Worm (Caenorhabditis elegans) whole organism, mixed stage, embryonic: ENCODE measurements around the gene timp-1.

Experiments
- M03D4.4 ChIP-seq: sonication (generic microtip); optimal IDR thresholded peaks from 2 replicates; lab custom pipeline; 2017; ENCODE audit warnings: mild to moderate bottlenecking, missing genetic modification characterization, missing compliant biosample characterization
- bed-3 ChIP-seq: fragments of 200-800 bp; sonication (Bioruptor generic); optimal IDR thresholded peaks from 3 replicates; lab custom pipeline; 2018; ENCODE audit warnings: mild to moderate bottlenecking, missing genetic modification characterization, moderate library complexity, missing compliant biosample characterization
- ceh-39 ChIP-seq: fragments of 150-350 bp; optimal IDR thresholded peaks from 2 replicates; lab custom pipeline; 2014; ENCODE audit warnings: missing biosample characterization, missing genetic modification characterization
- ceh-43 ChIP-seq: fragments of 200-800 bp; sonication (Bioruptor generic); optimal IDR thresholded peaks from 2 replicates; lab custom pipeline; 2018; ENCODE audit warnings: mild to moderate bottlenecking, missing genetic modification characterization, moderate library complexity, missing compliant biosample characterization
- ceh-83 ChIP-seq: fragments of 200-800 bp; sonication (Bioruptor generic); optimal IDR thresholded peaks from 2 replicates; lab custom pipeline; 2018; ENCODE audit warnings: mild to moderate bottlenecking, missing genetic modification characterization, missing compliant biosample characterization
- ces-1 ChIP-seq: fragments of 150-350 bp; optimal IDR thresholded peaks from 2 replicates; lab custom pipeline; 2014; ENCODE audit warnings: missing biosample characterization, missing genetic modification reagents, missing genetic modification characterization
- cnd-1 ChIP-seq: fragments of 200-800 bp; sonication (Bioruptor generic); optimal IDR thresholded peaks from 2 replicates; lab custom pipeline; 2018; ENCODE audit warnings: mild to moderate bottlenecking, missing genetic modification characterization, missing compliant biosample characterization
- drap-1 ChIP-seq: fragments of 200-800 bp; sonication (Bioruptor generic); optimal IDR thresholded peaks from 3 replicates; lab custom pipeline; 2018; ENCODE audit warnings: mild to moderate bottlenecking, missing genetic modification characterization, missing compliant biosample characterization
- elt-3 ChIP-seq: fragments of 150-350 bp; optimal IDR thresholded peaks from 2 replicates; lab custom pipeline; 2014; ENCODE audit warnings: missing biosample characterization, missing genetic modification characterization
- hlh-1 ChIP-seq: fragments of 150-350 bp; optimal IDR thresholded peaks from 2 replicates; lab custom pipeline; 2014; ENCODE audit warnings: missing biosample characterization, missing genetic modification reagents, missing genetic modification characterization
- lin-13 ChIP-seq: fragments of 150-350 bp; optimal IDR thresholded peaks from 2 replicates; lab custom pipeline; 2014; ENCODE audit warnings: missing biosample characterization, missing genetic modification characterization
- lin-32 ChIP-seq: fragments of 200-800 bp; sonication (Bioruptor generic); optimal IDR thresholded peaks from 2 replicates; lab custom pipeline; 2018; ENCODE audit warnings: mild to moderate bottlenecking, missing genetic modification characterization, missing compliant biosample characterization
- mab-5 ChIP-seq: fragments of 150-350 bp; optimal IDR thresholded peaks from 2 replicates; lab custom pipeline; 2014; ENCODE audit warnings: missing biosample characterization, missing genetic modification characterization
- mep-1 ChIP-seq: fragments of 150-350 bp; optimal IDR thresholded peaks from 2 replicates; lab custom pipeline; 2017; ENCODE audit warnings: missing biosample characterization, missing genetic modification reagents, missing genetic modification characterization, inconsistent platforms
- mls-2 ChIP-seq: sonication (generic microtip); optimal IDR thresholded peaks from 2 replicates; lab custom pipeline; 2016; ENCODE audit warnings: mild to moderate bottlenecking, missing genetic modification characterization, moderate library complexity, missing compliant biosample characterization
- nhr-12 ChIP-seq: fragments of 150-350 bp; optimal IDR thresholded peaks from 2 replicates; lab custom pipeline; 2014; ENCODE audit warnings: missing biosample characterization, missing genetic modification characterization
- nhr-2 ChIP-seq: fragments of 150-350 bp; optimal IDR thresholded peaks from 2 replicates; lab custom pipeline; 2014; ENCODE audit warnings: missing biosample characterization, missing genetic modification characterization
- nhr-237 ChIP-seq: fragments of 150-350 bp; optimal IDR thresholded peaks from 2 replicates; lab custom pipeline; 2014; ENCODE audit warnings: missing biosample characterization, missing genetic modification characterization
- nhr-28 ChIP-seq: fragments of 150-350 bp; optimal IDR thresholded peaks from 2 replicates; lab custom pipeline; 2014; ENCODE audit warnings: missing biosample characterization, missing genetic modification characterization
- nhr-76 ChIP-seq: sonication (generic microtip); optimal IDR thresholded peaks from 2 replicates; lab custom pipeline; 2017; ENCODE audit warnings: missing biosample characterization, missing genetic modification characterization
- pha-4 ChIP-seq: fragments of 150-350 bp; optimal IDR thresholded peaks from 2 replicates; lab custom pipeline; 2018; ENCODE audit warnings: missing biosample characterization, missing genetic modification reagents, missing genetic modification characterization
- sem-2 ChIP-seq: fragments of 200-800 bp; sonication (Bioruptor generic); optimal IDR thresholded peaks from 2 replicates; lab custom pipeline; 2018; ENCODE audit warnings: mild to moderate bottlenecking, missing genetic modification characterization, missing compliant biosample characterization
- snpc-4 ChIP-seq: fragments of 150-350 bp; optimal IDR thresholded peaks from 2 replicates; lab custom pipeline; 2014; ENCODE audit warnings: missing biosample characterization, missing genetic modification characterization
- sptf-1 ChIP-seq: sonication (generic microtip); optimal IDR thresholded peaks from 2 replicates; lab custom pipeline; 2017; ENCODE audit warnings: mild to moderate bottlenecking, missing genetic modification characterization, moderate library complexity, missing compliant biosample characterization
- tbx-8 ChIP-seq: fragments of 200-800 bp; sonication (Bioruptor generic); optimal IDR thresholded peaks from 2 replicates; lab custom pipeline; 2018; ENCODE audit warnings: mild to moderate bottlenecking, missing genetic modification characterization, moderate library complexity, missing compliant biosample characterization
- unc-39 ChIP-seq: fragments of 150-350 bp; optimal IDR thresholded peaks from 2 replicates; lab custom pipeline; 2014; ENCODE audit warnings: missing biosample characterization, missing genetic modification characterization
- unc-62 ChIP-seq: fragments of 150-350 bp; optimal IDR thresholded peaks from 2 replicates; lab custom pipeline; 2014; ENCODE audit warnings: missing biosample characterization, missing genetic modification reagents, missing genetic modification characterization
- zip-8 ChIP-seq: fragments of 150-350 bp; optimal IDR thresholded peaks from 2 replicates; lab custom pipeline; 2014; ENCODE audit warnings: missing biosample characterization, missing genetic modification characterization
- ztf-11 ChIP-seq: fragments of 150-350 bp; optimal IDR thresholded peaks from 2 replicates; lab custom pipeline; 2014; ENCODE audit warnings: missing biosample characterization, missing genetic modification characterization

Gene timp-1

ce11 chrV:8168219-8168962 is 38.6 kb upstream of the timp-1 start, which contains the start of gene F20D6.8:
Gene F20D6.8 (minus strand): TSS chrV:8168269.
- TF ChIP-seq M03D4.4 (no peak), sptf-1 (tag; lab: Kevin White, UChicago) (no peak), nhr-28 (tag; lab: Kevin White, UChicago) (no peak), ceh-83 (no peak), sem-2 (GFP tag; lab: Kevin White, UChicago) (no peak), hlh-1 (tag; lab: Kevin White, UChicago) (no peak), ces-1 (peak; percentile 32), zip-8 (no peak), tbx-8 (GFP tag; lab: Kevin White, UChicago) (no peak)

DNA sequence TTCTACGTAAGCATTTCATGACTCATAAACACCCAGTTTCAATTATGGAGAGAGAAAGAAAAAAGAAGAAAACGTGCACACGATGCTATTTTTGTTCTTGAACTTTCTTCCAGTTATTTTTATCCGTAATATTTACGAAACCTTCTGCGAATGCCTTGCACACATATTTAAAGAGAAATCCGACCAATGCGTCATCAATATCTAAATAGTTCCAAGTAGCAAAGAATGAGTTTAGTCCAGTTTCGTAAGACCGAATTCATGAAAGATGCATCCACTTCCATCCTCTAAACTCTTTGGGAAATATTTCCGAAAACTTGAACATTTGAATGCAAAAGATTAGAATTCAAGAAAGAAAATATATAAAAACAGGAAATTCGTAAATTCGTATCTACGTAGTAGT is 37.9 kb upstream of the timp-1 start:
- TF ChIP-seq ceh-39 (tag; lab: Kevin White, UChicago) = no peak

ce11 chrV:8170300-8170699 is 36.7 kb upstream of the timp-1 start:
- TF ChIP-seq ces-1 (peak; percentile 56), nhr-237 (tag; lab: Kevin White, UChicago) (no peak)

DNA sequence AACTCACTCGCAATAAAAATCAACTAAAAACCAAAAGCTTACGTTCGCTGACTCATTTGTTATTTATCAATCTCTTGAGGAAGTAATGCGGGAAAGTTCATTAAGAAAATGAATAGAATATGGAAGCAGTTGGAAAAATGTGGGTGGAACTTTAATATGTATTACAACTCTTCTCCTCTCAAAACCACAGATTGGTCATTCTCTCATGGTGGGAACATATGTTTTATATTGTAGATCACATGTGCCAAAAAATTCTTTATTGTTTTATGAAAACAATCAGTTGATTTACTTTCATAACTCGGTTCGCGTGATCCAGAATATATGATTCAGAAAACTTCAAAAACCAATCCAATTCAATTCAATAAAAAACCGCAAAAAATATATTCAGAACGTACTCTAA is 35.3 kb upstream of the timp-1 start:
- TF ChIP-seq ceh-43 (no peak), snpc-4 (tag; lab: Kevin White, UChicago) (no peak), mls-2 (tag; lab: Kevin White, UChicago) (no peak), ceh-39 (tag; lab: Kevin White, UChicago) (no peak), mep-1 (tag; lab: Kevin White, UChicago) (no peak), drap-1 (no peak), zip-8 (no peak), unc-62 (GFP tag; lab: Kevin White, UChicago) (no peak), pha-4 (tag; lab: Kevin White, UChicago) (no peak), hlh-1 (tag; lab: Kevin White, UChicago) (no peak), unc-39 (tag; lab: Kevin White, UChicago) (no peak), sptf-1 (tag; lab: Kevin White, UChicago) (no peak)

DNA sequence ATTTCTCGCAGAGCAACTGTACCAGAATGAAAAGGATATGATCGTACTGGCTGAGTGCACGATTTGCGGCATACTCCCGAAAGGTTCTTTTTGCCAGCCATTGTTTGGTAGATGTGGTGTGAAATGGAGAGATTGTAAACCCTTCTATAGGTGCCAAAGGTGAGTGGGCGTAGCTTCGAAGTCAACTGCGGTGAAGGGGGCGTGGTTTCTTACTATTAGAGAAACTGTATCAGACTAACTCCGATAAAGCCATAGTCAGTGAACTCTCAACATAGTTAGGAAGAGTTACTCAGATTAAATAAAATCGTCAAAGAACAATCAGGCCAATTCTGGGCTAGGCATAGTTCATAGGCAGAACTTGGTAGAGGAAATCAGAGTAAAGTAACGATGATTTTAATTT is 29.7 kb upstream of the timp-1 start, which contains the start of gene F20D6.9:
F20D6.9 (minus strand) TSS at position 101 of the 400 bp plus-strand sequence.
- no peak for TF ChIP-seq lin-32 (GFP tag; lab: Kevin White, UChicago)
- no peak for TF ChIP-seq drap-1
- TF ChIP-seq elt-3 (tag; lab: Kevin White, UChicago) = no peak
- TF ChIP-seq unc-39 (tag; lab: Kevin White, UChicago) = no peak
- TF ChIP-seq lin-13 (tag; lab: Kevin White, UChicago) = no peak
- no peak for TF ChIP-seq ceh-83
- no peak for TF ChIP-seq mab-5 (tag; lab: Kevin White, UChicago)
- TF ChIP-seq tbx-8 (GFP tag; lab: Kevin White, UChicago) = no peak
- TF ChIP-seq ceh-39 (tag; lab: Kevin White, UChicago) = no peak
- no peak for TF ChIP-seq sptf-1 (tag; lab: Kevin White, UChicago)
- TF ChIP-seq nhr-76 (tag; lab: Kevin White, UChicago) = no peak

- TF ChIP-seq cnd-1 (tag; lab: Kevin White, UChicago) (no peak), nhr-28 (tag; lab: Kevin White, UChicago) (no peak), sptf-1 (tag; lab: Kevin White, UChicago) (no peak), unc-62 (GFP tag; lab: Kevin White, UChicago) (no peak), ceh-39 (tag; lab: Kevin White, UChicago) (no peak), nhr-2 (tag; lab: Kevin White, UChicago) (no peak), unc-39 (tag; lab: Kevin White, UChicago) (no peak), snpc-4 (tag; lab: Kevin White, UChicago) (no peak), tbx-8 (GFP tag; lab: Kevin White, UChicago) (no peak), drap-1 (no peak), pha-4 (tag; lab: Kevin White, UChicago) (no peak), lin-13 (tag; lab: Kevin White, UChicago) (no peak), mep-1 (tag; lab: Kevin White, UChicago) (no peak), nhr-76 (tag; lab: Kevin White, UChicago) (no peak), nhr-237 (tag; lab: Kevin White, UChicago) (no peak), M03D4.4 (no peak), nhr-12 (tag; lab: Kevin White, UChicago) (no peak), bed-3 (GFP tag; lab: Kevin White, UChicago) (no peak), ztf-11 (tag; lab: Kevin White, UChicago) (no peak), lin-32 (GFP tag; lab: Kevin White, UChicago) (no peak)
- TF ChIP-seq, all 35 proteins: peak for 0
Measured at ce11 chrV:8178279-8178678, 28.8 kb upstream of the timp-1 start.
